Fruit fly (Drosophila melanogaster) whole organism, adult: ENCODE results near the gene CG18213.
A peak's percentile ranks its signal among the peaks of the same experiment; 100 is the strongest.

ENCODE experiments used
- CG11617 ChIP-seq: fragments of 200-800 bp; sonication (Bioruptor generic); optimal IDR thresholded peaks from 2 replicates; lab custom pipeline; 2017; ENCODE audit warnings: mild to moderate bottlenecking, missing biosample characterization, missing genetic modification reagents, missing genetic modification characterization
- CG12768 ChIP-seq: fragments of 200-800 bp; sonication (Bioruptor generic); optimal IDR thresholded peaks from 2 replicates; lab custom pipeline; 2017; ENCODE audit warnings: missing biosample characterization, missing genetic modification characterization, mild to moderate bottlenecking, moderate library complexity, missing genetic modification reagents
- CG14711 ChIP-seq: fragments of 200-800 bp; sonication (Bioruptor generic); optimal IDR thresholded peaks from 2 replicates; lab custom pipeline; 2018; ENCODE audit warnings: missing biosample characterization, mild to moderate bottlenecking, missing genetic modification characterization, moderate library complexity
- CG1620 ChIP-seq: fragments of 200-800 bp; sonication (Bioruptor generic); optimal IDR thresholded peaks from 2 replicates; lab custom pipeline; 2016; ENCODE audit warnings: missing biosample characterization, missing genetic modification characterization
- CG33017 ChIP-seq: fragments of 200-800 bp; sonication (Bioruptor generic); optimal IDR thresholded peaks from 2 replicates; lab custom pipeline; 2018; ENCODE audit warnings: missing biosample characterization, mild to moderate bottlenecking, missing genetic modification characterization, moderate library complexity
- CG5204 ChIP-seq: fragments of 200-800 bp; sonication (Bioruptor generic); optimal IDR thresholded peaks from 2 replicates; lab custom pipeline; 2016; ENCODE audit warnings: missing biosample characterization, missing genetic modification characterization
- CG7045 ChIP-seq: fragments of 200-800 bp; sonication (Bioruptor generic); optimal IDR thresholded peaks from 2 replicates; lab custom pipeline; 2017; ENCODE audit warnings: missing biosample characterization, mild to moderate bottlenecking, missing genetic modification characterization
- CG7101 ChIP-seq: fragments of 200-800 bp; sonication (Bioruptor generic); optimal IDR thresholded peaks from 2 replicates; lab custom pipeline; 2018; ENCODE audit warnings: missing biosample characterization, mild to moderate bottlenecking, missing genetic modification characterization, moderate library complexity
- Clk ChIP-seq: fragments of 200-800 bp; sonication (Bioruptor generic); optimal IDR thresholded peaks from 2 replicates; lab custom pipeline; 2017; ENCODE audit warnings: missing biosample characterization, missing genetic modification characterization
- Crg-1 ChIP-seq: fragments of 200-800 bp; sonication (Bioruptor generic); optimal IDR thresholded peaks from 2 replicates; lab custom pipeline; 2016; ENCODE audit warnings: missing biosample characterization, missing genetic modification characterization
- Hr96 ChIP-seq: fragments of 200-800 bp; sonication (Bioruptor generic); optimal IDR thresholded peaks from 2 replicates; lab custom pipeline; 2016; ENCODE audit warnings: missing biosample characterization, missing genetic modification characterization
- Mnt ChIP-seq: fragments of 200-800 bp; sonication (Bioruptor generic); optimal IDR thresholded peaks from 2 replicates; lab custom pipeline; 2016; ENCODE audit warnings: missing biosample characterization, mild to moderate bottlenecking, missing genetic modification characterization
- bab1 ChIP-seq: fragments of 200-800 bp; sonication (Bioruptor generic); optimal IDR thresholded peaks from 3 replicates; lab custom pipeline; 2019; ENCODE audit warnings: missing biosample characterization, mild to moderate bottlenecking, missing genetic modification characterization, moderate library complexity
- cic ChIP-seq: fragments of 200-800 bp; sonication (Bioruptor generic); optimal IDR thresholded peaks from 2 replicates; lab custom pipeline; 2017; ENCODE audit warnings: missing biosample characterization, mild to moderate bottlenecking, missing genetic modification characterization, moderate library complexity
- cnc ChIP-seq, 2 experiments: fragments of >200 bp; optimal IDR thresholded peaks; 2 replicates each; lab custom pipeline; 2017
- kay ChIP-seq: fragments of 200-800 bp; sonication (Bioruptor generic); peaks from one replicate; lab custom pipeline; 2016; ENCODE audit warnings: missing biosample characterization, missing genetic modification characterization, borderline replicate concordance
- ovo ChIP-seq: fragments of 200-800 bp; sonication (Bioruptor generic); optimal IDR thresholded peaks from 2 replicates; lab custom pipeline; 2016; ENCODE audit warnings: missing biosample characterization, missing genetic modification characterization
- pad ChIP-seq: fragments of 200-800 bp; sonication (Bioruptor generic); optimal IDR thresholded peaks from 3 replicates; lab custom pipeline; 2017; ENCODE audit warnings: missing biosample characterization, missing genetic modification characterization, mild to moderate bottlenecking, moderate library complexity, missing genetic modification reagents
- tj ChIP-seq: fragments of 200-800 bp; sonication (Bioruptor generic); optimal IDR thresholded peaks from 3 replicates; lab custom pipeline; 2017; ENCODE audit warnings: missing biosample characterization, mild to moderate bottlenecking, missing genetic modification characterization, moderate library complexity
- toe ChIP-seq: fragments of 200-800 bp; sonication (Bioruptor generic); optimal IDR thresholded peaks from 2 replicates; lab custom pipeline; 2016; ENCODE audit warnings: missing biosample characterization, missing genetic modification characterization

Gene CG18213

dm6 chr3R:17059811-17060169 is 19.8 kb upstream of the CG18213 start:
- TF ChIP-seq cnc (optimal IDR thresholded peaks at IDR 0.05; lab: Kevin White, UChicago) (peak; percentile 4 to 56), CG7045 (no peak), Mnt (GFP tag; lab: Kevin White, UChicago) (peak; percentile 69)

dm6 chr3R:17059100-17059810 is 19.3 kb upstream of the CG18213 start:
- TF ChIP-seq CG7045 = no peak
- peak; percentile 57 for TF ChIP-seq CG12768 (GFP tag; lab: Kevin White, UChicago)
- TF ChIP-seq Crg-1 (GFP tag; lab: Kevin White, UChicago) = peak; percentile 28
- no peak for TF ChIP-seq ovo (GFP tag; lab: Kevin White, UChicago)
- no peak for TF ChIP-seq kay
- TF ChIP-seq bab1 (GFP tag; lab: Kevin White, UChicago) = no peak
- TF ChIP-seq toe = peak; percentile 33
- TF ChIP-seq CG1620 (GFP tag; lab: Kevin White, UChicago) = no peak
- no peak for TF ChIP-seq cnc (optimal IDR thresholded peaks at IDR 0.05; lab: Kevin White, UChicago)
- peak; percentile 1 for TF ChIP-seq pad (GFP tag; lab: Kevin White, UChicago)
- TF ChIP-seq CG33017 (tag; lab: Kevin White, UChicago) = peak; percentile 4
- TF ChIP-seq Hr96 (GFP tag; lab: Kevin White, UChicago) = no peak
- TF ChIP-seq tj = peak; percentile 68
- peak; percentile 34 for TF ChIP-seq CG7101 (tag; lab: Kevin White, UChicago)
- TF ChIP-seq Clk (GFP tag; lab: Kevin White, UChicago) = no peak
- peak; percentile 58 for TF ChIP-seq cic
- no peak for TF ChIP-seq CG14711 (tag; lab: Kevin White, UChicago)
- peak; percentile 52 for TF ChIP-seq CG5204 (GFP tag; lab: Kevin White, UChicago)
- TF ChIP-seq CG11617 (GFP tag; lab: Kevin White, UChicago) = peak; percentile 56
- peak; percentile 78 for TF ChIP-seq Mnt (GFP tag; lab: Kevin White, UChicago)

DNA sequence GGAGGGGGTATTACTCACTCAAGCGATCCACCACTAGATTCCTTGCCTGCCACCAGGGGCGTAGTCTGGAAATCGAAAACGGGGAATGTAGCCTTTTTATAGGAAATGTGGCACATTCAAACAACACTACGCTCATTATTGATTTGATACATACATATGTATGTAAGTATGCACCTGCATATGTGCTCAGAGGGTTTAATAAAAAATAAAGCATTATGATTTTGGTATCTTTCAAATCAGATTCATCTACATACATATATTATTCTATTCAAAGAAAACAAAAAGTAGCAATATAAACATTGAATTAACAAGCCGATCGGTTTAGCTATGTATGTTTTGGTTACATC is 16.9 kb upstream of the CG18213 start:
- TF ChIP-seq cnc (optimal IDR thresholded peaks at IDR 0.05; lab: Kevin White, UChicago) (no peak), pad (GFP tag; lab: Kevin White, UChicago) (no peak), toe (no peak)

dm6 chr3R:17056183-17056904 is 16.3 kb upstream of the CG18213 start:
- TF ChIP-seq CG5204 (GFP tag; lab: Kevin White, UChicago) = no peak
- TF ChIP-seq pad (GFP tag; lab: Kevin White, UChicago) = peak; percentile 42
- TF ChIP-seq CG11617 (GFP tag; lab: Kevin White, UChicago) = peak; percentile 39
- TF ChIP-seq cnc (optimal IDR thresholded peaks at IDR 0.05; lab: Kevin White, UChicago) = no peak
- no peak for TF ChIP-seq Crg-1 (GFP tag; lab: Kevin White, UChicago)
- TF ChIP-seq CG12768 (GFP tag; lab: Kevin White, UChicago) = peak; percentile 56
- TF ChIP-seq cic = peak; percentile 87
- peak; percentile 88 for TF ChIP-seq kay
- TF ChIP-seq CG7101 (tag; lab: Kevin White, UChicago) = peak; percentile 9
- no peak for TF ChIP-seq Clk (GFP tag; lab: Kevin White, UChicago)
- TF ChIP-seq ovo (GFP tag; lab: Kevin White, UChicago) = peak; percentile 38
- TF ChIP-seq tj = peak; percentile 92
- no peak for TF ChIP-seq Hr96 (GFP tag; lab: Kevin White, UChicago)
- no peak for TF ChIP-seq toe
- no peak for TF ChIP-seq CG1620 (GFP tag; lab: Kevin White, UChicago)
- peak; percentile 57 for TF ChIP-seq CG33017 (tag; lab: Kevin White, UChicago)
- TF ChIP-seq Mnt (GFP tag; lab: Kevin White, UChicago) = peak; percentile 81
- TF ChIP-seq bab1 (GFP tag; lab: Kevin White, UChicago) = peak; percentile 22
- peak; percentile 45 for TF ChIP-seq CG7045
- no peak for TF ChIP-seq CG14711 (tag; lab: Kevin White, UChicago)

- TF ChIP-seq CG1620 (GFP tag; lab: Kevin White, UChicago) (no peak), kay (no peak), ovo (GFP tag; lab: Kevin White, UChicago) (peak; percentile 7), tj (peak; percentile 37), cic (no peak), pad (GFP tag; lab: Kevin White, UChicago) (peak; percentile 1)
These were observed 14.5 kb upstream of the CG18213 start for dm6 chr3R:17054528-17054927.

DNA sequence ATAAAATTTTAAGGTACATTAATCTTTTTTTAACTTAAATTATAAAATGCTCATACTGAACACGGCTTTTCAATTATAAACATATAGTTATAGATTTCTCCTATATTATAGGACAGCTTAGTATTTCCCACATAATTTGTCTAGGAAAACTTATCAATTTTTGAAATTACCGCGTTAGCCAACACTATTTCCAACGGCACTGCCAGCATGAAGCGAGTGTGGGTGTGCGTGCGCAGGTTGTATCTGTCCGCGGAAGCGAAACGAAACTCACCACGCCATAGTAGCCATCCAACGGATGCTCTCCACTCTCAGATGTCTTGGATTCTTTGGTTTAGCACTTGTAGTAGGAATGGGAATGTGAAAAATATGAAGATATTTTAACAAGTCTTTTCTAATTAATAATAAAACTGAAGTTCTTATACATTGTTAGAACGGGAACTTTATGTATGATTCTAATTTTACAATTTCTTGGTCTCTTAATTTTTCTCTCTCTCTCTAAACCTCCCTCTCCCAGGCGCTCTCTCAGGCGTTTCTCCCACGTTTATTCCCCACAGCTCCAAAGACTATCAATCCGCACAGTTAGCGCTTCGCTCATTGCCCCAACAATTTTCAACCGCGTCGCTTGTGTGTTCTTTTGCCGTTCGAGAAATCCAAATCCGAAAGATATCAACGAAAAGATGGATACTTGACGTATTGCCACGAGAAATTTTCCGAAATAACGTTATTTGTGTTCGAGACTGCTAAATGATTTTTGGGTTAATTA is 13.6 kb upstream of the CG18213 start, which contains the start of gene Dad:
Gene Dad (plus strand): TSS at position 593 of the 763 bp plus-strand sequence.
- TF ChIP-seq kay (peak; percentile 85), cnc (optimal IDR thresholded peaks at IDR 0.05; lab: Kevin White, UChicago) (no peak), CG7101 (tag; lab: Kevin White, UChicago) (peak; percentile 53), CG12768 (GFP tag; lab: Kevin White, UChicago) (peak; percentile 56), CG5204 (GFP tag; lab: Kevin White, UChicago) (peak; percentile 57), bab1 (GFP tag; lab: Kevin White, UChicago) (peak; percentile 7), CG7045 (peak; percentile 5), tj (peak; percentile 60), ovo (GFP tag; lab: Kevin White, UChicago) (peak; percentile 71), CG14711 (tag; lab: Kevin White, UChicago) (no peak), Mnt (GFP tag; lab: Kevin White, UChicago) (peak; percentile 70), Clk (GFP tag; lab: Kevin White, UChicago) (no peak), Hr96 (GFP tag; lab: Kevin White, UChicago) (peak; percentile 49), Crg-1 (GFP tag; lab: Kevin White, UChicago) (peak; percentile 57), CG1620 (GFP tag; lab: Kevin White, UChicago) (no peak), pad (GFP tag; lab: Kevin White, UChicago) (peak; percentile 41), toe (peak; percentile 54), CG33017 (tag; lab: Kevin White, UChicago) (no peak)
